Fruit fly (Drosophila melanogaster): ENCODE measurements around the gene CG13045.

dm6 chr3L:16295447-16295846 lies 4.7 kb upstream of the CG13045 start, which contains the start of gene CG4962:
- TF ChIP-seq CTCF (optimal IDR thresholded peaks at IDR 0.05): no peak
- TF ChIP-seq CG8478 (optimal IDR thresholded peaks at IDR 0.05): no peak
